Fruit fly (Drosophila melanogaster): ENCODE data around the gene Mi-2.

dm6 chr3L:19857923-19858490 lies 52.0 kb downstream of the Mi-2 start:
- TF ChIP-seq CG15696 (tag; optimal IDR thresholded peaks at IDR 0.05), result no peak
- TF ChIP-seq CG17829 (tag; optimal IDR thresholded peaks at IDR 0.05), result no peak

Measured in whole organism, embryonic.